Worm (Caenorhabditis elegans) whole organism, L4 larva: ENCODE data around the gene edg-1.

Experiments used
- F10B5.3 ChIP-seq: sonication (generic microtip); optimal IDR thresholded peaks from 2 replicates; lab custom pipeline; 2016; ENCODE audit warnings: mild to moderate bottlenecking, missing genetic modification characterization, missing compliant biosample characterization
- F37D6.2 ChIP-seq: sonication (generic microtip); optimal IDR thresholded peaks from 2 replicates; lab custom pipeline; 2016; ENCODE audit warnings: mild to moderate bottlenecking, missing genetic modification characterization, missing compliant biosample characterization
- T20F7.1 ChIP-seq: fragments of 200-800 bp; sonication (Bioruptor generic); optimal IDR thresholded peaks from 2 replicates; lab custom pipeline; 2018; ENCODE audit warnings: mild to moderate bottlenecking, missing genetic modification characterization, missing compliant biosample characterization
- ZK337.2 ChIP-seq: fragments of 200-800 bp; sonication (Bioruptor generic); IDR thresholded peaks from 2 replicates; pipeline ENCODE4 v1.3.6; 2022; ENCODE audit warnings: missing genetic modification reagents, missing genetic modification characterization, missing compliant biosample characterization
- ZK546.5 ChIP-seq, 2 experiments: sonication (generic microtip); optimal IDR thresholded peaks; 2 replicates each; lab custom pipeline; 2017; ENCODE audit warnings: missing biosample characterization in 2 of 2, missing genetic modification characterization in 2 of 2
- aly-2 ChIP-seq: sonication (generic microtip); optimal IDR thresholded peaks from 2 replicates; lab custom pipeline; 2018; ENCODE audit warnings: missing biosample characterization, missing genetic modification characterization
- arid-1 ChIP-seq: fragments of 200-800 bp; sonication (Bioruptor generic); conservative IDR thresholded peaks from 2 replicates; pipeline ENCODE4 v1.3.6; 2022; ENCODE audit warnings: missing genetic modification reagents, missing genetic modification characterization, missing compliant biosample characterization
- ceh-32 ChIP-seq: sonication (generic microtip); optimal IDR thresholded peaks from 2 replicates; lab custom pipeline; 2016; ENCODE audit warnings: mild to moderate bottlenecking, missing genetic modification characterization, missing compliant biosample characterization; ENCODE audit not compliant: poor library complexity
- ceh-62 ChIP-seq: sonication (generic microtip); optimal IDR thresholded peaks from 2 replicates; lab custom pipeline; 2017; ENCODE audit warnings: missing biosample characterization, missing genetic modification characterization
- ces-1 ChIP-seq: fragments of 150-350 bp; sonication (generic microtip); optimal IDR thresholded peaks from 4 replicates; lab custom pipeline; 2014; ENCODE audit warnings: missing biosample characterization, missing genetic modification reagents, missing genetic modification characterization
- ctbp-1 ChIP-seq: fragments of 200-800 bp; sonication (Bioruptor generic); IDR thresholded peaks from 2 replicates; pipeline ENCODE4 v1.3.6; 2022; ENCODE audit warnings: missing genetic modification reagents, missing genetic modification characterization, missing compliant biosample characterization
- daf-16 ChIP-seq, 3 experiments: sonication (generic microtip); optimal IDR thresholded peaks; 2 replicates each; lab custom pipeline; 2016 to 2017; ENCODE audit warnings: missing genetic modification characterization in 3 of 3, missing genetic modification reagents in 3 of 3, mild to moderate bottlenecking in 2 of 3, missing compliant biosample characterization in 2 of 3, missing biosample characterization in 1 of 3, moderate library complexity in 1 of 3
- dpl-1 ChIP-seq: fragments of 150-350 bp; optimal IDR thresholded peaks from 2 replicates; lab custom pipeline; 2014; ENCODE audit warnings: missing biosample characterization, missing genetic modification reagents, missing genetic modification characterization
- dve-1 ChIP-seq: sonication (generic microtip); optimal IDR thresholded peaks from 2 replicates; lab custom pipeline; 2017; ENCODE audit warnings: antibody characterized with exemption, mild to moderate bottlenecking, missing genetic modification characterization, missing compliant biosample characterization; ENCODE audit not compliant: insufficient read depth
- egl-43 ChIP-seq: fragments of 200-800 bp; sonication (Bioruptor generic); IDR thresholded peaks from 2 replicates; pipeline ENCODE4 v1.3.6; 2022; ENCODE audit warnings: missing genetic modification reagents, missing genetic modification characterization, missing compliant biosample characterization
- jun-1 ChIP-seq: fragments of 150-350 bp; optimal IDR thresholded peaks from 2 replicates; lab custom pipeline; 2014; ENCODE audit warnings: missing biosample characterization, missing genetic modification reagents, missing genetic modification characterization
- lin-1 ChIP-seq: fragments of 200-800 bp; sonication (Bioruptor generic); IDR thresholded peaks from 2 replicates; pipeline ENCODE4 v1.3.6; 2022; ENCODE audit warnings: missing genetic modification reagents, missing genetic modification characterization, missing compliant biosample characterization
- lin-13 ChIP-seq: fragments of 150-350 bp; optimal IDR thresholded peaks from 2 replicates; lab custom pipeline; 2014; ENCODE audit warnings: missing biosample characterization, missing genetic modification reagents, missing genetic modification characterization
- lin-39 ChIP-seq: fragments of 150-350 bp; optimal IDR thresholded peaks from 2 replicates; lab custom pipeline; 2014; ENCODE audit warnings: missing biosample characterization, missing genetic modification reagents, missing genetic modification characterization
- lir-3 ChIP-seq: sonication (generic microtip); optimal IDR thresholded peaks from 2 replicates; lab custom pipeline; 2016; ENCODE audit warnings: mild to moderate bottlenecking, missing genetic modification characterization, missing compliant biosample characterization
- madf-5 ChIP-seq, 2 experiments: fragments of 200-800 bp; sonication (Bioruptor generic); IDR thresholded peaks; 2 replicates each; pipeline ENCODE4 v1.3.6; 2022; ENCODE audit warnings: missing compliant biosample characterization in 2 of 2, missing genetic modification characterization in 2 of 2
- madf-9 ChIP-seq: fragments of 200-800 bp; sonication (Bioruptor generic); conservative IDR thresholded peaks from 2 replicates; pipeline ENCODE4 v1.3.6; 2022; ENCODE audit warnings: missing genetic modification reagents, missing genetic modification characterization, missing compliant biosample characterization
- mep-1 ChIP-seq: fragments of 150-350 bp; sonication (generic microtip); optimal IDR thresholded peaks from 3 replicates; lab custom pipeline; 2014; ENCODE audit warnings: missing biosample characterization, missing genetic modification characterization
- mes-2 ChIP-seq: sonication (generic microtip); optimal IDR thresholded peaks from 2 replicates; lab custom pipeline; 2016; ENCODE audit warnings: missing genotype, mild to moderate bottlenecking, missing genetic modification characterization, missing compliant biosample characterization; ENCODE audit not compliant: poor library complexity, severe bottlenecking
- mxl-2 ChIP-seq: fragments of 200-800 bp; sonication (Bioruptor generic); conservative IDR thresholded peaks from 2 replicates; pipeline ENCODE4 v1.3.6; 2022; ENCODE audit warnings: missing genetic modification reagents, missing genetic modification characterization, missing compliant biosample characterization
- nhr-10 ChIP-seq: fragments of 150-350 bp; optimal IDR thresholded peaks from 2 replicates; lab custom pipeline; 2014; ENCODE audit warnings: missing biosample characterization, missing genetic modification characterization
- nhr-102 ChIP-seq: sonication (generic microtip); optimal IDR thresholded peaks from 2 replicates; lab custom pipeline; 2016; ENCODE audit warnings: mild to moderate bottlenecking, missing genetic modification characterization, moderate library complexity, missing compliant biosample characterization
- nhr-111 ChIP-seq: fragments of 200-800 bp; sonication (Bioruptor generic); optimal IDR thresholded peaks from 2 replicates; lab custom pipeline; 2018; ENCODE audit warnings: mild to moderate bottlenecking, missing genetic modification characterization, missing compliant biosample characterization
- nhr-25 ChIP-seq: sonication (generic microtip); optimal IDR thresholded peaks from 2 replicates; lab custom pipeline; 2017; ENCODE audit warnings: missing genetic modification characterization, mild to moderate bottlenecking, missing compliant biosample characterization, antibody characterized with exemption, moderate library complexity, borderline replicate concordance; ENCODE audit not compliant: insufficient read depth
- nhr-41 ChIP-seq: fragments of 200-800 bp; sonication (Bioruptor generic); IDR thresholded peaks from 2 replicates; pipeline ENCODE4 v1.3.6; 2022; ENCODE audit warnings: missing genetic modification reagents, missing genetic modification characterization, missing compliant biosample characterization
- nhr-42 ChIP-seq: fragments of 200-800 bp; sonication (Bioruptor generic); IDR thresholded peaks from 2 replicates; pipeline ENCODE4 v1.3.6; 2022; ENCODE audit warnings: missing genetic modification characterization, missing compliant biosample characterization
- nhr-6 ChIP-seq: fragments of 150-350 bp; optimal IDR thresholded peaks from 2 replicates; lab custom pipeline; 2014; ENCODE audit warnings: missing biosample characterization, missing genetic modification characterization
- nhr-76 ChIP-seq: fragments of 150-350 bp; optimal IDR thresholded peaks from 2 replicates; lab custom pipeline; 2014; ENCODE audit warnings: missing biosample characterization, missing genetic modification characterization
- php-3 ChIP-seq: fragments of 200-800 bp; sonication (Bioruptor generic); IDR thresholded peaks from 2 replicates; pipeline ENCODE4 v1.3.6; 2022; ENCODE audit warnings: missing genetic modification reagents, missing genetic modification characterization, missing compliant biosample characterization
- sdz-12 ChIP-seq: fragments of 200-800 bp; sonication (Bioruptor generic); optimal IDR thresholded peaks from 2 replicates; lab custom pipeline; 2018; ENCODE audit warnings: mild to moderate bottlenecking, missing genetic modification characterization, missing compliant biosample characterization
- set-16 ChIP-seq: fragments of 200-800 bp; sonication (Bioruptor generic); IDR thresholded peaks from 2 replicates; pipeline ENCODE4 v1.3.6; 2022; ENCODE audit warnings: missing genetic modification reagents, missing genetic modification characterization, missing compliant biosample characterization
- snpc-4 ChIP-seq: fragments of 150-350 bp; optimal IDR thresholded peaks from 2 replicates; lab custom pipeline; 2014; ENCODE audit warnings: missing biosample characterization, missing genetic modification characterization
- unc-130 ChIP-seq: sonication (generic microtip); optimal IDR thresholded peaks from 2 replicates; lab custom pipeline; 2016; ENCODE audit warnings: missing genetic modification reagents, missing genetic modification characterization, missing compliant biosample characterization
- unc-62 ChIP-seq, 3 experiments: fragments of 150-350 bp in 1 of 3; sonication (generic microtip); optimal IDR thresholded peaks in 2 of 3; peaks in 1 of 3; 1 replicate in 1 of 3; 2 replicates in 2 of 3; lab custom pipeline; 2014 to 2017; ENCODE audit warnings: missing biosample characterization in 3 of 3, missing genetic modification characterization in 3 of 3, missing genetic modification reagents in 3 of 3, missing genotype in 1 of 3
- zfp-2 ChIP-seq: sonication (generic microtip); optimal IDR thresholded peaks from 2 replicates; lab custom pipeline; 2016; ENCODE audit warnings: mild to moderate bottlenecking, missing genetic modification characterization, missing compliant biosample characterization
- zfp-3 ChIP-seq: fragments of 200-800 bp; sonication (Bioruptor generic); conservative IDR thresholded peaks from 2 replicates; pipeline ENCODE4 v1.3.6; 2022; ENCODE audit warnings: missing genetic modification reagents, missing genetic modification characterization, missing compliant biosample characterization

The edg-1 gene

DNA sequence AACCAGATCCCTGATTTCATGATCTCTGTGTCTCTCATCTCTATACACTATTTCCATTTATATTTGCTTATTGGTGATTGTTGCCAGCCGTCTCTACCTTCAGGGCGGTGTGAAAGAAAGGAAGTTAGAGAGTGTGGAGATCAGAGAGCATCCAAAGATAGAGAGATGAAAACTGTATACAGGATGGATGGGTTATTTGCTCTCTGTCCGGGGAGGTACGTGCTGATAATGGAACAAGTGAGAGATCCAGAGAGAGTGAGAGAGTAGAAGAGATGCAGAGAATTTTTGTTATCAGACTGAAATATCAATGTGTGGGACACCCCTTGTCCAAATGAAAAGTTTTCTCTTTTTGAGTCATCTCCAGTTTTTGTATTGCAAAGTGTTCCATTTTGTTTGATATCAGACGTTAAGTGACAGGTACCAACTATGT is 36.5 kb upstream of the edg-1 start (continued):
- TF ChIP-seq nhr-25 (tag; lab: Kevin White, UChicago) (no peak), unc-62 (GFP tag; optimal IDR thresholded peaks at IDR 0.05 in 1 of 2; lab: Kevin White, UChicago) (peak in 1 of 2 experiments; percentile 27), unc-62 (tag; optimal IDR thresholded peaks at IDR 0.05; lab: Kevin White, UChicago) (no peak), jun-1 (tag; lab: Kevin White, UChicago) (peak; percentile 25), T20F7.1 (GFP tag; lab: Kevin White, UChicago) (peak; percentile 12), nhr-42 (no peak), lin-13 (peak; percentile 14), nhr-6 (tag; lab: Kevin White, UChicago) (peak; percentile 83), nhr-41 (GFP tag; lab: Robert Waterston, UW) (0 out of 2 replicates have a peak, but pooled peaks have one; percentile 23), ces-1 (GFP tag; lab: Kevin White, UChicago) (no peak), mes-2 (tag; lab: Kevin White, UChicago) (peak; percentile 36), daf-16 (GFP tag; optimal IDR thresholded peaks at IDR 0.05; lab: Kevin White, UChicago) (peak in 1 of 2 experiments; percentile 92), daf-16 (tag; optimal IDR thresholded peaks at IDR 0.05; lab: Kevin White, UChicago) (peak; percentile 91), php-3 (GFP tag; lab: Robert Waterston, UW) (peak; percentile 81), arid-1 (no peak), mxl-2 (0 out of 2 replicates have a peak, but pooled peaks have one; percentile 3)

ce11 chrIV:11285239-11285638 is 35.4 kb upstream of the edg-1 start:
- TF ChIP-seq nhr-42 = no peak
- TF ChIP-seq nhr-111 (GFP tag; lab: Kevin White, UChicago) = no peak
- TF ChIP-seq dpl-1 (GFP tag; lab: Kevin White, UChicago) = no peak
- no peak for TF ChIP-seq lin-13
- TF ChIP-seq egl-43 (GFP tag; lab: Robert Waterston, UW) = no peak
- TF ChIP-seq lin-39 (tag; lab: Kevin White, UChicago) = no peak
- no peak for TF ChIP-seq unc-130
- peak in 1 of 2 experiments; percentile 54 for TF ChIP-seq unc-62 (GFP tag; optimal IDR thresholded peaks at IDR 0.05 in 1 of 2; lab: Kevin White, UChicago)
- no peak for TF ChIP-seq unc-62 (tag; optimal IDR thresholded peaks at IDR 0.05; lab: Kevin White, UChicago)
- no peak for TF ChIP-seq sdz-12 (GFP tag; lab: Kevin White, UChicago)
- TF ChIP-seq ceh-32 (tag; lab: Kevin White, UChicago) = no peak
- no peak for TF ChIP-seq nhr-10 (tag; lab: Kevin White, UChicago)
- no peak for TF ChIP-seq madf-5 (GFP tag; IDR thresholded peaks at IDR 0.05; lab: Robert Waterston, UW)
- TF ChIP-seq nhr-76 (tag; lab: Kevin White, UChicago) = no peak
- peak; percentile 47 for TF ChIP-seq dve-1 (tag; lab: Kevin White, UChicago)
- no peak for TF ChIP-seq nhr-102 (tag; lab: Kevin White, UChicago)
- no peak for TF ChIP-seq set-16 (GFP tag; lab: Robert Waterston, UW)
- TF ChIP-seq lir-3 = no peak

- no peak for TF ChIP-seq daf-16 (GFP tag; optimal IDR thresholded peaks at IDR 0.05; lab: Kevin White, UChicago)
- peak; percentile 59 for TF ChIP-seq daf-16 (tag; optimal IDR thresholded peaks at IDR 0.05; lab: Kevin White, UChicago)
- no peak for TF ChIP-seq nhr-102 (tag; lab: Kevin White, UChicago)
- TF ChIP-seq dve-1 (tag; lab: Kevin White, UChicago) = peak; percentile 49
- TF ChIP-seq aly-2 = no peak
These were observed 34.5 kb upstream of the edg-1 start for ce11 chrIV:11286112-11286511.

ce11 chrIV:11287511-11287910 is 33.1 kb upstream of the edg-1 start, which contains the start of gene F54D1.6:
Gene F54D1.6, plus strand, starts transcription at chrIV:11287811.
- TF ChIP-seq daf-16 (GFP tag; optimal IDR thresholded peaks at IDR 0.05; lab: Kevin White, UChicago) = no peak
- TF ChIP-seq daf-16 (tag; optimal IDR thresholded peaks at IDR 0.05; lab: Kevin White, UChicago) = peak; percentile 17
- no peak for TF ChIP-seq lir-3

DNA sequence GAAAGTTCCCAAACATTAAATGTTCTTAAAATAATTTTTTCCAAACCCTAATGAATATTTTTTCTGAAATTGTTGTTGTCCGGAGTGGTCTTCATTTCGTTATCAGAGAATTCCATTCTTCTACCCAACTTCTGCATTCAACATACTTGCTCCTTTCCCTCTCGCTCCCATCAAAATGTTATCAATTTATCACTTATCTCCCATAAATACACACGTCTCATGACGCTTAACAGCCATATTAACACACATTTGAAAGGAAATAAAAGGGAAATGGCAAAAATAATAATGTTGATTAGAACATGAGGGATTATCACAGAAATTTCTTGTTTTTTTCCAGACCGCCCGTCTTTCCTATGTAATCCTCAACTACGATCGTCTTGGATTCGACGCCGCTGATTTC is 31.6 kb upstream of the edg-1 start:
- TF ChIP-seq ctbp-1 (no peak), lin-1 (GFP tag; lab: Robert Waterston, UW) (peak; percentile 57; the same call in 1 of the 2 replicates), egl-43 (GFP tag; lab: Robert Waterston, UW) (no peak), madf-9 (GFP tag; lab: Robert Waterston, UW) (no peak), F10B5.3 (tag; lab: Kevin White, UChicago) (no peak), ZK546.5 (tag; optimal IDR thresholded peaks at IDR 0.05; lab: Kevin White, UChicago) (no peak), ZK337.2 (GFP tag; lab: Robert Waterston, UW) (no peak), zfp-2 (tag; lab: Kevin White, UChicago) (no peak), ceh-62 (tag; lab: Kevin White, UChicago) (no peak), F37D6.2 (tag; lab: Kevin White, UChicago) (no peak), zfp-3 (GFP tag; lab: Robert Waterston, UW) (no peak), mep-1 (peak; percentile 37), ces-1 (GFP tag; lab: Kevin White, UChicago) (no peak), snpc-4 (no peak)
